Worm (Caenorhabditis elegans): Measurements from ENCODE around the gene srbc-61.

DNA sequence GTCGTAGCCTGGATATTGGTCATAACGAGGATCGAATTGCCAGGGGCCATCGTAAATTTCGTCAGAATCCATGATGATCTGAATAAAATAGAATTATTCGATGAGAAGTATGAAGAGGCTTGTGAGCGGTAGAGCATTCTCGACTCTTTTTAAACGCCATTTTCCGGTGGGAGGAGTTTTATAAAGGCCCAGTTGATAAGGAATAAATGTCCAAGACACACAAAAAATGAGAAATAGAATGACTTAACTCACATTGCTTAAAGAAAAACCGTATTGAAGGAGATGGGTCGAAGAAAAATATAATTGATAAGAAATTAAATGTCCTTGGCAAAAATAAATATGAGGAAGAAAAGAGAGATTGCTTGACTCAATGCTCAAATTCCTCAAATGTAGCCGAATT lies 7.4 kb upstream of the srbc-61 start, which contains the start of gene F20E11.17:
- TF ChIP-seq him-1 (tag; optimal IDR thresholded peaks at IDR 0.05) (no peak), W03F9.2 (tag; optimal IDR thresholded peaks at IDR 0.05) (no peak), dao-5 (tag; optimal IDR thresholded peaks at IDR 0.05) (no peak)
